Worm (Caenorhabditis elegans) whole organism, young adult: ENCODE results near the gene B0034.7.

Source experiments
- B0035.1 ChIP-seq: sonication (generic microtip); optimal IDR thresholded peaks from 2 replicates; lab custom pipeline; 2016; ENCODE audit warnings: missing genetic modification characterization, mild to moderate bottlenecking, missing compliant biosample characterization, missing genotype, missing genetic modification reagents
- C17E4.6 ChIP-seq: fragments of 200-800 bp; sonication (Bioruptor generic); IDR thresholded peaks from 2 replicates; pipeline ENCODE4 v1.3.6; 2022; ENCODE audit warnings: missing genetic modification reagents, missing genetic modification characterization, missing compliant biosample characterization
- K12H6.12 ChIP-seq: fragments of 200-800 bp; sonication (Bioruptor generic); optimal IDR thresholded peaks from 2 replicates; lab custom pipeline; 2018; ENCODE audit warnings: mild to moderate bottlenecking, missing genetic modification characterization, missing compliant biosample characterization
- T07F8.4 ChIP-seq: sonication (generic microtip); optimal IDR thresholded peaks from 2 replicates; lab custom pipeline; 2016; ENCODE audit warnings: mild to moderate bottlenecking, missing genetic modification characterization, moderate library complexity, missing compliant biosample characterization
- T26A5.8 ChIP-seq: sonication (generic microtip); optimal IDR thresholded peaks from 2 replicates; lab custom pipeline; 2016; ENCODE audit warnings: missing genetic modification characterization, missing compliant biosample characterization
- Y53F4B.3 ChIP-seq: fragments of 200-800 bp; sonication (Bioruptor generic); IDR thresholded peaks from 2 replicates; pipeline ENCODE4 v1.3.6; 2022; ENCODE audit warnings: missing genetic modification reagents, missing genetic modification characterization, missing compliant biosample characterization
- Y53G8AR.9 ChIP-seq: fragments of 200-800 bp; sonication (Bioruptor generic); conservative IDR thresholded peaks from 2 replicates; pipeline ENCODE4 v1.3.6; 2022; ENCODE audit warnings: missing genetic modification reagents, missing genetic modification characterization, missing compliant biosample characterization
- Y56A3A.18 ChIP-seq: fragments of 200-800 bp; sonication (Bioruptor generic); IDR thresholded peaks from 2 replicates; pipeline ENCODE4 v1.3.6; 2022; ENCODE audit warnings: missing genetic modification reagents, missing genetic modification characterization, missing compliant biosample characterization
- Y79H2A.3 ChIP-seq: fragments of 200-800 bp; sonication (Bioruptor generic); conservative IDR thresholded peaks from 2 replicates; pipeline ENCODE4 v1.3.6; 2022; ENCODE audit warnings: missing genetic modification reagents, missing genetic modification characterization, missing compliant biosample characterization
- ama-1 ChIP-seq, 3 experiments: fragments of 150-350 bp in 1 of 3; sonication (generic microtip) in 2 of 3; optimal IDR thresholded peaks; 2 replicates each; lab custom pipeline; 2014 to 2018; ENCODE audit warnings: missing biosample characterization in 2 of 3, missing genetic modification characterization in 2 of 3, missing genetic modification reagents in 2 of 3
- attf-6 ChIP-seq: fragments of 200-800 bp; sonication (Bioruptor generic); IDR thresholded peaks from 2 replicates; pipeline ENCODE4 v1.3.6; 2022; ENCODE audit warnings: missing genetic modification reagents, missing genetic modification characterization, missing compliant biosample characterization
- cebp-1 ChIP-seq, 2 experiments: fragments of 200-800 bp in 1 of 2; sonication (Bioruptor generic) in 1 of 2; sonication (generic microtip) in 1 of 2; IDR thresholded peaks in 1 of 2; optimal IDR thresholded peaks in 1 of 2; 2 replicates each; pipeline versions ENCODE4 v1.3.6 to Lab custom; 2017 to 2022; ENCODE audit warnings: missing compliant biosample characterization in 2 of 2, missing genetic modification characterization in 2 of 2, mild to moderate bottlenecking in 1 of 2, missing genetic modification reagents in 1 of 2, moderate library complexity in 1 of 2
- ceh-58 ChIP-seq: fragments of 200-800 bp; sonication (Bioruptor generic); IDR thresholded peaks from 2 replicates; pipeline ENCODE4 v1.3.6; 2022; ENCODE audit warnings: missing genetic modification characterization, missing compliant biosample characterization
- ceh-79 ChIP-seq: sonication (generic microtip); optimal IDR thresholded peaks from 2 replicates; lab custom pipeline; 2017; ENCODE audit warnings: mild to moderate bottlenecking, missing genetic modification characterization, missing compliant biosample characterization
- ceh-91 ChIP-seq: fragments of 200-800 bp; sonication (Bioruptor generic); IDR thresholded peaks from 2 replicates; pipeline ENCODE4 v1.3.6; 2022; ENCODE audit warnings: missing genetic modification reagents, missing genetic modification characterization, missing compliant biosample characterization
- chd-7 ChIP-seq: sonication (generic microtip); optimal IDR thresholded peaks from 2 replicates; lab custom pipeline; 2016; ENCODE audit warnings: mild to moderate bottlenecking, missing genetic modification characterization, moderate library complexity, missing compliant biosample characterization
- dox-1 ChIP-seq: fragments of 200-800 bp; sonication (Bioruptor generic); IDR thresholded peaks from 2 replicates; pipeline ENCODE4 v1.3.6; 2022; ENCODE audit warnings: missing genetic modification reagents, missing genetic modification characterization, missing compliant biosample characterization
- egl-44 ChIP-seq: fragments of 200-800 bp; sonication (Bioruptor generic); IDR thresholded peaks from 2 replicates; pipeline ENCODE4 v1.3.6; 2022; ENCODE audit warnings: missing genetic modification reagents, missing genetic modification characterization, missing compliant biosample characterization
- hlh-12 ChIP-seq: sonication (generic microtip); optimal IDR thresholded peaks from 2 replicates; lab custom pipeline; 2016; ENCODE audit warnings: missing genetic modification characterization, missing compliant biosample characterization
- hmg-1.2 ChIP-seq: fragments of 200-800 bp; sonication (Bioruptor generic); IDR thresholded peaks from 2 replicates; pipeline ENCODE4 v1.3.6; 2022; ENCODE audit warnings: missing genetic modification reagents, missing genetic modification characterization, missing compliant biosample characterization
- lin-54 ChIP-seq: fragments of 200-800 bp; sonication (Bioruptor generic); optimal IDR thresholded peaks from 2 replicates; lab custom pipeline; 2018; ENCODE audit warnings: mild to moderate bottlenecking, missing genetic modification characterization, missing compliant biosample characterization
- lsy-27 ChIP-seq: sonication (generic microtip); optimal IDR thresholded peaks from 2 replicates; lab custom pipeline; 2017; ENCODE audit warnings: missing genetic modification characterization, mild to moderate bottlenecking, missing compliant biosample characterization, antibody characterized with exemption, missing genotype, borderline replicate concordance; ENCODE audit not compliant: insufficient read depth
- nhr-179 ChIP-seq: sonication (generic microtip); optimal IDR thresholded peaks from 2 replicates; lab custom pipeline; 2016; ENCODE audit warnings: mild to moderate bottlenecking, missing genetic modification characterization, missing compliant biosample characterization
- pha-4 ChIP-seq: fragments of 150-350 bp; sonication (generic microtip); optimal IDR thresholded peaks from 2 replicates; lab custom pipeline; 2014; ENCODE audit warnings: missing biosample characterization, missing genetic modification reagents, missing genetic modification characterization
- rec-8 ChIP-seq, 2 experiments: sonication (generic microtip); optimal IDR thresholded peaks; 2 replicates each; lab custom pipeline; 2016; ENCODE audit warnings: mild to moderate bottlenecking in 2 of 2, missing genetic modification characterization in 2 of 2, missing genetic modification reagents in 2 of 2, missing genotype in 2 of 2, missing biosample characterization in 1 of 2, missing compliant biosample characterization in 1 of 2, moderate library complexity in 1 of 2
- repo-1 ChIP-seq: sonication (generic microtip); optimal IDR thresholded peaks from 2 replicates; lab custom pipeline; 2017; ENCODE audit warnings: mild to moderate bottlenecking, missing genetic modification characterization, missing compliant biosample characterization
- rpc-1 ChIP-seq, 2 experiments: fragments of 150-350 bp in 1 of 2; sonication (generic microtip) in 1 of 2; optimal IDR thresholded peaks; 2 replicates each; lab custom pipeline; 2014 to 2018; ENCODE audit warnings: missing biosample characterization in 1 of 2, missing genetic modification characterization in 1 of 2, missing genetic modification reagents in 1 of 2, missing genotype in 1 of 2
- snpc-1.1 ChIP-seq: sonication (generic microtip); optimal IDR thresholded peaks from 2 replicates; lab custom pipeline; 2017; ENCODE audit warnings: missing genetic modification characterization, mild to moderate bottlenecking, missing compliant biosample characterization, antibody characterized with exemption, moderate library complexity, missing genotype, missing genetic modification reagents; ENCODE audit not compliant: insufficient read depth
- sptf-2 ChIP-seq: fragments of 200-800 bp; sonication (Bioruptor generic); optimal IDR thresholded peaks from 2 replicates; lab custom pipeline; 2018; ENCODE audit warnings: mild to moderate bottlenecking, missing genetic modification characterization, missing compliant biosample characterization
- xnd-1 ChIP-seq: sonication (generic microtip); optimal IDR thresholded peaks from 2 replicates; lab custom pipeline; 2016; ENCODE audit warnings: missing genotype, missing genetic modification reagents, missing genetic modification characterization, missing compliant biosample characterization
- zfh-2 ChIP-seq: fragments of 200-800 bp; sonication (Bioruptor generic); conservative IDR thresholded peaks from 2 replicates; pipeline ENCODE4 v1.3.6; 2022; ENCODE audit warnings: missing genetic modification reagents, missing genetic modification characterization, missing compliant biosample characterization
- ztf-25 ChIP-seq: fragments of 200-800 bp; sonication (Bioruptor generic); IDR thresholded peaks from 2 replicates; pipeline ENCODE4 v1.3.6; 2022; ENCODE audit warnings: missing genetic modification reagents, missing genetic modification characterization, missing compliant biosample characterization
- ztf-6 ChIP-seq: fragments of 200-800 bp; sonication (Bioruptor generic); IDR thresholded peaks from 2 replicates; pipeline ENCODE4 v1.3.6; 2022; ENCODE audit warnings: missing genetic modification reagents, missing genetic modification characterization, missing compliant biosample characterization

Gene B0034.7

DNA sequence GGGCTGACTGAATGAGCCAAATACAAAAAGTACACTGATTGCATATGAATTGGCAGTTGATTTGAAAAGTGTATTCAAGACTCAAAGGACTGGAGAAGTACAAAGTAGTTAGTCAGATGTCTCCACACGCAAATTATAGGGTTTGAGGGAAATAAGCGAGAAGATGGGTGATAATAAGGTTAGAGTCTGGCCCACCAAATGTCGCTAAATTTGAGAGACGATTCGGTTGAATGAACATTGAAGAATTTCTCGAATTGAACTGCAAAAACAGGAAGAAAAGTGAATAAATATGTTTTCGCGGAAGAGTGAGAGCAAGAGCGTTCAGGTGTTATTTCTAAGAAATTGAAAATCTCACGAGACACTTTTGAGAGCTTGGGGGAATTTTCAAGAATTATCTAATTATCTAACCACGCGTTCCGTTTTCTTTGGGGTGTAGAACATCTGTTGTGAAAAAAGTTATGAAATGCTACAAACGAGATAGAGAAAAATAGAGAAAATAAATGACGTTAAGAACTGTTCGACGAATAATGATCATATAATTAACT, 1.8 kb upstream of the B0034.7 start:
- no peak for TF ChIP-seq rec-8 (tag; optimal IDR thresholded peaks at IDR 0.05; lab: Kevin White, UChicago)
- no peak for TF ChIP-seq C17E4.6
- TF ChIP-seq hlh-12 (tag; lab: Kevin White, UChicago) = no peak
- TF ChIP-seq lin-54 (GFP tag; lab: Kevin White, UChicago) = no peak
- TF ChIP-seq egl-44 (GFP tag; lab: Robert Waterston, UW) = no peak
- TF ChIP-seq Y56A3A.18 (GFP tag; lab: Robert Waterston, UW) = no peak
- no peak for TF ChIP-seq Y53F4B.3 (GFP tag; lab: Robert Waterston, UW)
- TF ChIP-seq attf-6 (GFP tag; lab: Robert Waterston, UW) = no peak
- TF ChIP-seq Y53G8AR.9 = no peak
- TF ChIP-seq, all 124 proteins: peak for 0

DNA sequence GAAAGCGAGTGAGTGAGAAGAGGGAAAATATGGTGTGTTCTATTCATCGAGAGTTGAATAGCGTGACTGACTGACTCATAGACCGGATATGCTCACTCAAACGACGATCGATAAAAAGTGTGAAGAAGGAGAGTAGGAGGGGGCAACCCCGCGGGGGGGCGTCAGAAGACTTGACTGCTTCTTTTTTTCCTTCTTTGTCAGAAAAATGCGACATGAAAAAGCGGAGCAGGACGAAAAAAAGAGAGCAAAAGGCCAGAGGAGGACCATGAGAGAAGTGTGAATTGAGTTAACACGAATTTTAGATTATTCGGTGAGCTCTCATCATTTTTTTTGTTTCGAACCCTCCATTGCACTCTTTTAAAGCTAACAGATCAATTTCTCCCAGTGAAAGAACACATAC, 926 bp downstream of the B0034.7 start:
- TF ChIP-seq sptf-2 (GFP tag; lab: Kevin White, UChicago) (no peak), chd-7 (peak; percentile 2), zfh-2 (GFP tag; lab: Robert Waterston, UW) (peak; percentile 53; the same call in 1 of the 2 replicates)

DNA sequence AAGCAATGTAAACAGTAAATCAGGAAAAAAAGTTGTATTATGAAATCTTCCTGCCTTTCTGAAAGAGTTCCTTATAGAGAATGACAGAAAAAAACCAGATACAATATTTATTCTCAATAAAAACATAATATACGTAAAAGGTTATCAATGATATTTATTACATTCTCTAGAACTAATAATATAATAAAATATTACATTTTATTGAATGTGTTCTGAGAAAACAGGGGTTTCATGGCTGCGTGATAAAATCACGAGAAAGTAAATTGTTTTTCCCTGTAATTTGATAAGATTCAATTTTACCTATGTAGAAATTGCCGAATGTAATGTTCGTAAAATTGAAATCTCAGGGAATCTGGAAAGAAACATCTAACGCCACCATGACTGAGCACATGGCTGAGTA, 3.5 kb downstream of the B0034.7 start:
- TF ChIP-seq lsy-27 (tag; lab: Kevin White, UChicago) (no peak), ceh-79 (no peak), Y79H2A.3 (GFP tag; lab: Robert Waterston, UW) (no peak), chd-7 (no peak)

DNA sequence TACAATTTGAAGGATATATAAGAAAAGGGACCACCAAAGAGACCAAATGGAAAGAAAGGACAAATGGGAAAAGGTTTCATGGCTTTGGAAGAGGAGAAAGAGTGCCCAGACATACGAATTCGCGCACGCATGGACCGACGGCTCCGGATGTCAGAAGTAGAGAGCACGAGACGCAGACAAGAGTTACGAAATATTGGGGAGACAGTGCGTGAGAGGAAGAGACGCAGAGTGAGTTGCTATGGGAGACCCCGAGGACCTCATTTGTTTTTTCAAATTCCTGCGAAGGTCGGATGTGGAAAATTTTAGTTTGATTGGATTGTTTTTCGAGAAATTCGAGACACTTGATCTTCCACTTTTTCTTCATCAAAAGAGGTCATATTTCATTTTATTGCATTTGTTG, 5.2 kb downstream of the B0034.7 start:
- TF ChIP-seq ama-1 (optimal IDR thresholded peaks at IDR 0.05; lab: Kevin White, UChicago) (no peak), ama-1 (GFP tag; optimal IDR thresholded peaks at IDR 0.05; lab: Kevin White, UChicago) (no peak), cebp-1 (GFP tag; IDR thresholded peaks at IDR 0.05; lab: Robert Waterston, UW) (peak; percentile 73), cebp-1 (tag; optimal IDR thresholded peaks at IDR 0.05; lab: Kevin White, UChicago) (no peak), hmg-1.2 (peak; percentile 80)

DNA sequence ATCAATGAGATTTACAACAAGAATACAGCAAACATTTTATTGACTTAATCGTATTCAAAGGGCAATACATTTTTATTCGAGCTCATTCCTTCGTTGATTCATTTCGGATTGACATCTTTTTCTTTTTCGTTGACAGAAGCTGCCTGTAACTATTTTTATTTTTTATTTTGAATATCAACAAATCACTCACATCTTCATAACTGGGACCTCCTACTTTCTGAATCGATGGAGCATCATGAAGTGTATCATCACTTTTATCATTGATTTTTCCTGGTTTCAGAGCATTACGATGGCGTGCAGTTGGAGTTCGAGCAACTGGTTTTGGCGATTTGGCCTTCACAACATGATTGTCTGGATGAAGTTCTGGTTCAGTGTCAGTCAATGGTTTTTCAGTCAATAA, 6.6 kb downstream of the B0034.7 start, which contains the start of gene B0034.1:
B0034.1 (plus strand) TSS at position 301 of the 400 bp plus-strand sequence.
- TF ChIP-seq lin-54 (GFP tag; lab: Kevin White, UChicago) (no peak), ceh-91 (GFP tag; lab: Robert Waterston, UW) (no peak), nhr-179 (no peak), repo-1 (tag; lab: Kevin White, UChicago) (no peak), T26A5.8 (tag; lab: Kevin White, UChicago) (no peak), chd-7 (no peak), ztf-25 (no peak), pha-4 (tag; lab: Kevin White, UChicago) (no peak), dox-1 (GFP tag; lab: Robert Waterston, UW) (no peak), T07F8.4 (no peak), ceh-58 (GFP tag; lab: Robert Waterston, UW) (no peak), egl-44 (GFP tag; lab: Robert Waterston, UW) (no peak), xnd-1 (tag; lab: Kevin White, UChicago) (no peak), rpc-1 (optimal IDR thresholded peaks at IDR 0.05; lab: Kevin White, UChicago) (no peak), rpc-1 (tag; optimal IDR thresholded peaks at IDR 0.05; lab: Kevin White, UChicago) (no peak), snpc-1.1 (no peak), ztf-6 (no peak), K12H6.12 (tag; lab: Kevin White, UChicago) (no peak), Y53F4B.3 (GFP tag; lab: Robert Waterston, UW) (no peak), B0035.1 (tag; lab: Kevin White, UChicago) (no peak), sptf-2 (GFP tag; lab: Kevin White, UChicago) (no peak)
